Fruit fly (Drosophila melanogaster) whole organism, prepupa: ENCODE data around the gene Gr28a.

Experiments
- Blimp-1 ChIP-seq: fragments of 200-800 bp; sonication (Bioruptor generic); optimal IDR thresholded peaks from 3 replicates; lab custom pipeline; 2017; ENCODE audit warnings: missing biosample characterization, missing genetic modification characterization, mild to moderate bottlenecking, moderate library complexity, missing genetic modification reagents
- CG10669 ChIP-seq: fragments of 200-800 bp; sonication (Bioruptor generic); optimal IDR thresholded peaks from 3 replicates; lab custom pipeline; 2018; ENCODE audit warnings: missing biosample characterization, mild to moderate bottlenecking, missing genetic modification characterization, moderate library complexity
- CG11762 ChIP-seq: fragments of 200-800 bp; sonication (Bioruptor generic); optimal IDR thresholded peaks from 3 replicates; lab custom pipeline; 2016; ENCODE audit warnings: missing biosample characterization, missing genetic modification characterization; ENCODE audit not compliant: insufficient read depth
- CG11902 ChIP-seq: fragments of 200-800 bp; sonication (Bioruptor generic); optimal IDR thresholded peaks from 3 replicates; lab custom pipeline; 2016; ENCODE audit warnings: missing biosample characterization, missing genetic modification characterization
- CG1621 ChIP-seq: fragments of 200-800 bp; sonication (Bioruptor generic); optimal IDR thresholded peaks from 3 replicates; lab custom pipeline; 2018; ENCODE audit warnings: missing biosample characterization, mild to moderate bottlenecking, missing genetic modification characterization
- CG3032 ChIP-seq: fragments of 200-800 bp; optimal IDR thresholded peaks from 2 replicates; lab custom pipeline; 2019; ENCODE audit warnings: missing biosample characterization, mild to moderate bottlenecking, missing genetic modification characterization, moderate library complexity
- CG31627 ChIP-seq: fragments of 200-800 bp; sonication (Bioruptor generic); optimal IDR thresholded peaks from 3 replicates; lab custom pipeline; 2016; ENCODE audit warnings: missing biosample characterization, missing genetic modification characterization
- CG32006 ChIP-seq: fragments of 200-800 bp; sonication (Bioruptor generic); optimal IDR thresholded peaks from 3 replicates; lab custom pipeline; 2017; ENCODE audit warnings: missing biosample characterization, mild to moderate bottlenecking, missing genetic modification characterization
- CG34406 ChIP-seq: fragments of 200-800 bp; sonication (Bioruptor generic); optimal IDR thresholded peaks from 3 replicates; lab custom pipeline; 2016; ENCODE audit warnings: missing biosample characterization, missing genetic modification characterization
- CG3919 ChIP-seq: fragments of 200-800 bp; sonication (Bioruptor generic); optimal IDR thresholded peaks from 3 replicates; lab custom pipeline; 2016; ENCODE audit warnings: missing biosample characterization, missing genetic modification characterization
- CG4318 ChIP-seq: fragments of 200-800 bp; sonication (Bioruptor generic); optimal IDR thresholded peaks from 3 replicates; lab custom pipeline; 2017; ENCODE audit warnings: missing biosample characterization, mild to moderate bottlenecking, missing genetic modification characterization
- CG6276 ChIP-seq: fragments of 200-800 bp; sonication (Bioruptor generic); optimal IDR thresholded peaks from 2 replicates; lab custom pipeline; 2017; ENCODE audit warnings: missing biosample characterization, mild to moderate bottlenecking, missing genetic modification characterization
- CG6808 ChIP-seq: fragments of 200-800 bp; sonication (Bioruptor generic); optimal IDR thresholded peaks from 3 replicates; lab custom pipeline; 2017; ENCODE audit warnings: missing biosample characterization, missing genetic modification characterization, mild to moderate bottlenecking, moderate library complexity, missing genetic modification reagents
- CG7368 ChIP-seq: fragments of 200-800 bp; sonication (Bioruptor generic); optimal IDR thresholded peaks from 3 replicates; lab custom pipeline; 2016; ENCODE audit warnings: missing biosample characterization, missing genetic modification characterization
- CG8119 ChIP-seq: fragments of 200-800 bp; sonication (Bioruptor generic); IDR thresholded peaks from 3 replicates; pipeline ENCODE4 v1.3.6; 2022; ENCODE audit warnings: missing biosample characterization, missing genetic modification characterization
- CG8319 ChIP-seq: fragments of 200-800 bp; sonication (Bioruptor generic); optimal IDR thresholded peaks from 3 replicates; lab custom pipeline; 2016; ENCODE audit warnings: missing biosample characterization, missing genetic modification characterization
- CG8632 ChIP-seq: fragments of 200-800 bp; sonication (Bioruptor generic); optimal IDR thresholded peaks from 3 replicates; lab custom pipeline; 2016; ENCODE audit warnings: missing biosample characterization, missing genetic modification characterization
- CG9139 ChIP-seq: fragments of 200-800 bp; sonication (Bioruptor generic); optimal IDR thresholded peaks from 3 replicates; lab custom pipeline; 2017; ENCODE audit warnings: missing biosample characterization, mild to moderate bottlenecking, missing genetic modification characterization
- Eip75B ChIP-seq: fragments of 200-800 bp; sonication (Bioruptor generic); optimal IDR thresholded peaks from 3 replicates; lab custom pipeline; 2016; ENCODE audit warnings: missing biosample characterization, missing genetic modification characterization
- Eip78C ChIP-seq: fragments of 200-800 bp; sonication (Bioruptor generic); peaks from one replicate; lab custom pipeline; 2016; ENCODE audit warnings: missing biosample characterization, missing genetic modification characterization
- Eip93F ChIP-seq: fragments of 200-800 bp; sonication (Bioruptor generic); optimal IDR thresholded peaks from 2 replicates; lab custom pipeline; 2016; ENCODE audit warnings: missing biosample characterization, mild to moderate bottlenecking, missing genetic modification characterization
- Hr38 ChIP-seq: sonication (Bioruptor generic); optimal IDR thresholded peaks from 2 replicates; lab custom pipeline; 2016; ENCODE audit warnings: missing biosample characterization, missing genetic modification characterization
- Hr39 ChIP-seq: fragments of 200-800 bp; sonication (Bioruptor generic); optimal IDR thresholded peaks from 2 replicates; lab custom pipeline; 2016; ENCODE audit warnings: missing biosample characterization, missing genetic modification characterization
- Hr4 ChIP-seq: fragments of 200-800 bp; sonication (Bioruptor generic); optimal IDR thresholded peaks from 3 replicates; lab custom pipeline; 2016; ENCODE audit warnings: missing biosample characterization, missing genetic modification characterization
- Met ChIP-seq: fragments of 200-800 bp; sonication (Bioruptor generic); optimal IDR thresholded peaks from 3 replicates; lab custom pipeline; 2016; ENCODE audit warnings: missing biosample characterization, missing genetic modification characterization
- OdsH ChIP-seq: fragments of 200-800 bp; sonication (Bioruptor generic); optimal IDR thresholded peaks from 3 replicates; lab custom pipeline; 2016; ENCODE audit warnings: missing biosample characterization, missing genetic modification characterization
- Smox ChIP-seq: fragments of 200-800 bp; sonication (Bioruptor generic); optimal IDR thresholded peaks from 3 replicates; lab custom pipeline; 2016; ENCODE audit warnings: missing biosample characterization, missing genetic modification characterization
- Sox102F ChIP-seq: fragments of 200-800 bp; sonication (Bioruptor generic); optimal IDR thresholded peaks from 2 replicates; lab custom pipeline; 2016; ENCODE audit warnings: missing biosample characterization, mild to moderate bottlenecking, missing genetic modification characterization
- Sox14 ChIP-seq: fragments of 200-800 bp; sonication (Bioruptor generic); optimal IDR thresholded peaks from 3 replicates; lab custom pipeline; 2016; ENCODE audit warnings: missing biosample characterization, missing genetic modification characterization
- achi ChIP-seq: fragments of 200-800 bp; sonication (Bioruptor generic); optimal IDR thresholded peaks from 3 replicates; lab custom pipeline; 2016; ENCODE audit warnings: missing biosample characterization, missing genetic modification characterization
- acj6 ChIP-seq: fragments of 200-800 bp; sonication (Bioruptor generic); optimal IDR thresholded peaks from 3 replicates; lab custom pipeline; 2016; ENCODE audit warnings: missing biosample characterization, missing genetic modification characterization
- dac ChIP-seq: fragments of 200-800 bp; sonication (Bioruptor generic); optimal IDR thresholded peaks from 2 replicates; lab custom pipeline; 2017; ENCODE audit warnings: missing biosample characterization, mild to moderate bottlenecking, missing genetic modification characterization
- dsx ChIP-seq: fragments of 200-800 bp; optimal IDR thresholded peaks from 3 replicates; lab custom pipeline; 2019; ENCODE audit warnings: missing biosample characterization, mild to moderate bottlenecking, missing genetic modification characterization, moderate library complexity; ENCODE audit not compliant: poor library complexity, severe bottlenecking
- eg ChIP-seq: fragments of 200-800 bp; sonication (Bioruptor generic); IDR thresholded peaks from 3 replicates; pipeline ENCODE4 v1.3.6; 2022; ENCODE audit warnings: missing biosample characterization, missing genetic modification characterization
- esn ChIP-seq: fragments of 200-800 bp; sonication (Bioruptor generic); optimal IDR thresholded peaks from 2 replicates; lab custom pipeline; 2016; ENCODE audit warnings: missing biosample characterization, mild to moderate bottlenecking, missing genetic modification characterization, moderate library complexity
- fd59A ChIP-seq: fragments of 200-800 bp; sonication (Bioruptor generic); optimal IDR thresholded peaks from 2 replicates; lab custom pipeline; 2017; ENCODE audit warnings: missing biosample characterization, mild to moderate bottlenecking, missing genetic modification characterization, missing genetic modification reagents
- fd85E ChIP-seq: fragments of 200-800 bp; sonication (Bioruptor generic); optimal IDR thresholded peaks from 3 replicates; lab custom pipeline; 2016; ENCODE audit warnings: missing biosample characterization, missing genetic modification characterization
- fkh ChIP-seq: fragments of 200-800 bp; sonication (Bioruptor generic); optimal IDR thresholded peaks from 3 replicates; lab custom pipeline; 2017; ENCODE audit warnings: missing biosample characterization, mild to moderate bottlenecking, missing genetic modification characterization, moderate library complexity
- pdm3 ChIP-seq: fragments of 200-800 bp; sonication (Bioruptor generic); optimal IDR thresholded peaks from 3 replicates; lab custom pipeline; 2016; ENCODE audit warnings: missing biosample characterization, missing genetic modification characterization
- salr ChIP-seq, 2 experiments: fragments of 200-800 bp; sonication (Bioruptor generic); optimal IDR thresholded peaks; 3 replicates each; lab custom pipeline; 2016 to 2018; ENCODE audit warnings: missing biosample characterization in 2 of 2, missing genetic modification characterization in 2 of 2, mild to moderate bottlenecking in 1 of 2
- spab ChIP-seq: fragments of 200-800 bp; sonication (Bioruptor generic); optimal IDR thresholded peaks from 2 replicates; lab custom pipeline; 2017; ENCODE audit warnings: missing biosample characterization, mild to moderate bottlenecking, missing genetic modification characterization, missing genetic modification reagents
- ss ChIP-seq, 2 experiments: fragments of 200-800 bp; sonication (Bioruptor generic); optimal IDR thresholded peaks; 2 replicates in 1 of 2; 3 replicates in 1 of 2; lab custom pipeline; 2017 to 2018; ENCODE audit warnings: mild to moderate bottlenecking in 2 of 2, missing biosample characterization in 2 of 2, missing genetic modification characterization in 2 of 2, moderate library complexity in 1 of 2
- topi ChIP-seq: fragments of 200-800 bp; sonication (Bioruptor generic); optimal IDR thresholded peaks from 3 replicates; lab custom pipeline; 2016; ENCODE audit warnings: missing biosample characterization, missing genetic modification characterization
- vri ChIP-seq: fragments of 200-800 bp; sonication (Bioruptor generic); optimal IDR thresholded peaks from 3 replicates; lab custom pipeline; 2016; ENCODE audit warnings: missing biosample characterization, mild to moderate bottlenecking, missing genetic modification characterization

Gr28a gene

dm6 chr2L:7420305-7421287 lies 33.4 kb downstream of the Gr28a start (continued):
- TF ChIP-seq CG8119 (GFP tag; lab: Robert Waterston, UW) = peak; percentile 85
- peak; percentile 86 for TF ChIP-seq CG3919
- TF ChIP-seq Eip75B (GFP tag; lab: Kevin White, UChicago) = peak; percentile 80
- peak; percentile 69 for TF ChIP-seq CG34406
- peak; percentile 88 for TF ChIP-seq Met (GFP tag; lab: Kevin White, UChicago)
- peak; percentile 63 to 90 for TF ChIP-seq salr (GFP tag; optimal IDR thresholded peaks at IDR 0.05; lab: Kevin White, UChicago)
- peak; percentile 95 for TF ChIP-seq Eip78C (GFP tag; lab: Kevin White, UChicago)
- peak; percentile 77 for TF ChIP-seq Hr39 (GFP tag; lab: Kevin White, UChicago)
- peak; percentile 83 for TF ChIP-seq acj6 (GFP tag; lab: Kevin White, UChicago)
- peak; percentile 91 for TF ChIP-seq pdm3
- TF ChIP-seq dsx (GFP tag; lab: Kevin White, UChicago) = peak; percentile 85
- peak; percentile 80 for TF ChIP-seq CG32006 (GFP tag; lab: Kevin White, UChicago)
- TF ChIP-seq Hr38 = no peak
- peak; percentile 68 for TF ChIP-seq CG11902 (GFP tag; lab: Kevin White, UChicago)
- peak; percentile 89 for TF ChIP-seq spab
- TF ChIP-seq fd85E = peak; percentile 23
- TF ChIP-seq Hr4 (GFP tag; lab: Kevin White, UChicago) = peak; percentile 66
- TF ChIP-seq fd59A = peak; percentile 94
- TF ChIP-seq CG1621 (tag; lab: Kevin White, UChicago) = peak; percentile 94
- no peak for TF ChIP-seq fkh (GFP tag; lab: Kevin White, UChicago)
- peak; percentile 57 for TF ChIP-seq CG4318 (GFP tag; lab: Kevin White, UChicago)
- TF ChIP-seq Sox102F = peak; percentile 81
- peak; percentile 55 for TF ChIP-seq CG6276
- peak; percentile 66 for TF ChIP-seq Eip93F (GFP tag; lab: Kevin White, UChicago)
- TF ChIP-seq CG3032 (tag; lab: Kevin White, UChicago) = peak; percentile 92
- TF ChIP-seq Blimp-1 = peak; percentile 35
- TF ChIP-seq CG8632 = peak; percentile 74
- TF ChIP-seq, all 60 proteins: peak for 58

dm6 chr2L:7419408-7420304 lies 34.4 kb downstream of the Gr28a start:
- TF ChIP-seq Hr39 (GFP tag; lab: Kevin White, UChicago) (peak; percentile 69), vri (GFP tag; lab: Kevin White, UChicago) (no peak), CG11762 (GFP tag; lab: Kevin White, UChicago) (peak; percentile 31), dac (GFP tag; lab: Kevin White, UChicago) (no peak), CG8319 (GFP tag; lab: Kevin White, UChicago) (no peak), Hr38 (no peak), fd59A (peak; percentile 44), esn (GFP tag; lab: Kevin White, UChicago) (peak; percentile 89), spab (peak; percentile 15), CG1621 (tag; lab: Kevin White, UChicago) (no peak), CG31627 (GFP tag; lab: Kevin White, UChicago) (peak; percentile 65), achi (GFP tag; lab: Kevin White, UChicago) (peak; percentile 77), acj6 (GFP tag; lab: Kevin White, UChicago) (peak; percentile 30), CG7368 (GFP tag; lab: Kevin White, UChicago) (no peak), dsx (GFP tag; lab: Kevin White, UChicago) (peak; percentile 87), topi (GFP tag; lab: Kevin White, UChicago) (peak; percentile 82), ss (GFP tag; optimal IDR thresholded peaks at IDR 0.05; lab: Kevin White, UChicago) (peak in 1 of 2 experiments; percentile 76), Smox (GFP tag; lab: Kevin White, UChicago) (peak; percentile 69), eg (GFP tag; lab: Robert Waterston, UW) (peak; percentile 52; the same call in 1 of the 3 replicates), CG9139 (GFP tag; lab: Kevin White, UChicago) (peak; percentile 50), Blimp-1 (peak; percentile 62), Sox14 (peak; percentile 81), OdsH (peak; percentile 54), CG32006 (GFP tag; lab: Kevin White, UChicago) (peak; percentile 54), fd85E (no peak), CG3032 (tag; lab: Kevin White, UChicago) (peak; percentile 77), CG6808 (GFP tag; lab: Kevin White, UChicago) (peak; percentile 64), CG10669 (GFP tag; lab: Kevin White, UChicago) (peak; percentile 64)
